Fruit fly (Drosophila melanogaster) whole organism, adult: ENCODE measurements around the gene CNMa.

Experiments used
- CG11617 ChIP-seq: fragments of 200-800 bp; sonication (Bioruptor generic); optimal IDR thresholded peaks from 2 replicates; lab custom pipeline; 2017; ENCODE audit warnings: mild to moderate bottlenecking, missing biosample characterization, missing genetic modification reagents, missing genetic modification characterization
- CG12768 ChIP-seq: fragments of 200-800 bp; sonication (Bioruptor generic); optimal IDR thresholded peaks from 2 replicates; lab custom pipeline; 2017; ENCODE audit warnings: missing biosample characterization, missing genetic modification characterization, mild to moderate bottlenecking, moderate library complexity, missing genetic modification reagents
- CG14711 ChIP-seq: fragments of 200-800 bp; sonication (Bioruptor generic); optimal IDR thresholded peaks from 2 replicates; lab custom pipeline; 2018; ENCODE audit warnings: missing biosample characterization, mild to moderate bottlenecking, missing genetic modification characterization, moderate library complexity
- CG1620 ChIP-seq: fragments of 200-800 bp; sonication (Bioruptor generic); optimal IDR thresholded peaks from 2 replicates; lab custom pipeline; 2016; ENCODE audit warnings: missing biosample characterization, missing genetic modification characterization
- CG33017 ChIP-seq: fragments of 200-800 bp; sonication (Bioruptor generic); optimal IDR thresholded peaks from 2 replicates; lab custom pipeline; 2018; ENCODE audit warnings: missing biosample characterization, mild to moderate bottlenecking, missing genetic modification characterization, moderate library complexity
- Clk ChIP-seq: fragments of 200-800 bp; sonication (Bioruptor generic); optimal IDR thresholded peaks from 2 replicates; lab custom pipeline; 2017; ENCODE audit warnings: missing biosample characterization, missing genetic modification characterization
- Crg-1 ChIP-seq: fragments of 200-800 bp; sonication (Bioruptor generic); optimal IDR thresholded peaks from 2 replicates; lab custom pipeline; 2016; ENCODE audit warnings: missing biosample characterization, missing genetic modification characterization
- Hr96 ChIP-seq: fragments of 200-800 bp; sonication (Bioruptor generic); optimal IDR thresholded peaks from 2 replicates; lab custom pipeline; 2016; ENCODE audit warnings: missing biosample characterization, missing genetic modification characterization
- Mnt ChIP-seq: fragments of 200-800 bp; sonication (Bioruptor generic); optimal IDR thresholded peaks from 2 replicates; lab custom pipeline; 2016; ENCODE audit warnings: missing biosample characterization, mild to moderate bottlenecking, missing genetic modification characterization
- bab1 ChIP-seq: fragments of 200-800 bp; sonication (Bioruptor generic); optimal IDR thresholded peaks from 3 replicates; lab custom pipeline; 2019; ENCODE audit warnings: missing biosample characterization, mild to moderate bottlenecking, missing genetic modification characterization, moderate library complexity
- kay ChIP-seq: fragments of 200-800 bp; sonication (Bioruptor generic); peaks from one replicate; lab custom pipeline; 2016; ENCODE audit warnings: missing biosample characterization, missing genetic modification characterization, borderline replicate concordance
- ovo ChIP-seq: fragments of 200-800 bp; sonication (Bioruptor generic); optimal IDR thresholded peaks from 2 replicates; lab custom pipeline; 2016; ENCODE audit warnings: missing biosample characterization, missing genetic modification characterization
- pad ChIP-seq: fragments of 200-800 bp; sonication (Bioruptor generic); optimal IDR thresholded peaks from 3 replicates; lab custom pipeline; 2017; ENCODE audit warnings: missing biosample characterization, missing genetic modification characterization, mild to moderate bottlenecking, moderate library complexity, missing genetic modification reagents
- toe ChIP-seq: fragments of 200-800 bp; sonication (Bioruptor generic); optimal IDR thresholded peaks from 2 replicates; lab custom pipeline; 2016; ENCODE audit warnings: missing biosample characterization, missing genetic modification characterization

dm6 chr3L:1856467-1857350 is 1.3 kb upstream of the CNMa start, which contains the start of gene CG12024:
- TF ChIP-seq ovo (peak; percentile 49), CG11617 (GFP tag; lab: Kevin White, UChicago) (peak; percentile 66), bab1 (GFP tag; lab: Kevin White, UChicago) (peak; percentile 76), CG14711 (tag; lab: Kevin White, UChicago) (peak; percentile 75), Hr96 (GFP tag; lab: Kevin White, UChicago) (peak; percentile 81), Clk (GFP tag; lab: Kevin White, UChicago) (peak; percentile 68), Crg-1 (GFP tag; lab: Kevin White, UChicago) (peak; percentile 90), Mnt (GFP tag; lab: Kevin White, UChicago) (peak; percentile 64), toe (peak; percentile 78), CG12768 (GFP tag; lab: Kevin White, UChicago) (peak; percentile 79), CG1620 (peak; percentile 81), kay (GFP tag; lab: Kevin White, UChicago) (peak; percentile 79), CG33017 (tag; lab: Kevin White, UChicago) (peak; percentile 25), pad (peak; percentile 67)
